Fruit fly (Drosophila melanogaster): ENCODE results near the gene EMC2A.

Gene EMC2A

DNA sequence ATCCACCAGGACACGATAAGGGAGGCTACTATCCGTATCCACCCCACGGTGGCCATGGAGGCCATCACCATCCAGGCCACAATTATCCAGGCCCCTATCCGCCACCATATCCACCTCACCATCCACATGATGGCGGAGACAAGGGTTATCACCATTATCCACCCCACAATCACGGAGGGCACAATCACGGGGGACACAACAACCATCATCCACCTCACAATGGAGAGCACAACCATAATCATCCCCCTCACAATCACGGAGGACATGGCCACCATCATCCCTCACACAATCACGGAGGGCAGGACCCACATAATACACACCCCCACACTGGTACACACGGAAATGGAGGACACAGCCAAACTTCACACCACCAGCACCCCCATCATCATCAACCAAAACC lies 33.9 kb upstream of the EMC2A start:
- TF ChIP-seq Nf-YB (GFP tag; optimal IDR thresholded peaks at IDR 0.05): peak; percentile 83
- peak; percentile 46 for TF ChIP-seq grn (GFP tag; optimal IDR thresholded peaks at IDR 0.05)
- peak; percentile 97 for TF ChIP-seq seq (GFP tag; IDR thresholded peaks at IDR 0.05)
- TF ChIP-seq salm (tag; optimal IDR thresholded peaks at IDR 0.05): no peak
- peak; percentile 22 for TF ChIP-seq Ets65A (GFP tag)
- TF ChIP-seq unc-4 (GFP tag; IDR thresholded peaks at IDR 0.05; ENCODE audit: partially characterized antibody): no peak
- 0 out of 3 replicates have a peak, but pooled peaks have one; percentile 23 for TF ChIP-seq zen2 (GFP tag; IDR thresholded peaks at IDR 0.05; ENCODE audit: partially characterized antibody)
- TF ChIP-seq CG2202 (tag; optimal IDR thresholded peaks at IDR 0.05): no peak
- TF ChIP-seq Nf-YC (tag; optimal IDR thresholded peaks at IDR 0.05): peak; percentile 86
- peak; percentile 24; the same call in 1 of the 3 replicates for TF ChIP-seq Mrtf (GFP tag; IDR thresholded peaks at IDR 0.05)
- no peak for TF ChIP-seq bsh (GFP tag; optimal IDR thresholded peaks at IDR 0.05)
- no peak for TF ChIP-seq CG18262 (tag; optimal IDR thresholded peaks at IDR 0.05)
- peak; percentile 14 for TF ChIP-seq ewg (GFP tag; optimal IDR thresholded peaks at IDR 0.05)

DNA sequence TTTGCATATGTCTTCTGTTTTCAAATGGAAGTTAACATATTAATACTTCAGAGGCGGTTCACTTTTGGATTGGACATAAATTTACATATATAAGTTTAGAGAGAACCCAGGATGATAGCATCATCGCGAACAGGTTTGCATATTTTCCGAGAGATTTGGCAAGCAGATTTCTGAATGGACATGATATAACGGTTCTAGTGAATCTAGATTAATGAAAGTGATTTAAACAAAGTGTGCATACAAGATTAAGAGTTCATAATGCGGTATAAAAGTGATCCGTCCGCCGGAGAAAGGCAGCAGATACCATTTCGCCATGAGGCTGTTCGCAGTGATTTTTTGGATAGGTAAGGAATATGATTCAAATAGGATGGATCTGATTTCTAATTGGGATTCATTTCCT lies 32.5 kb upstream of the EMC2A start, which contains the start of gene CG5225:
Gene CG5225 (plus strand): TSS at position 301 of the 400 bp plus-strand sequence.
- TF ChIP-seq sim (GFP tag; IDR thresholded peaks at IDR 0.05): no peak
- no peak for TF ChIP-seq CG13894 (tag; optimal IDR thresholded peaks at IDR 0.05)
- no peak for TF ChIP-seq slou (GFP tag; optimal IDR thresholded peaks at IDR 0.05)
- TF ChIP-seq Spps (tag; optimal IDR thresholded peaks at IDR 0.05): no peak

DNA sequence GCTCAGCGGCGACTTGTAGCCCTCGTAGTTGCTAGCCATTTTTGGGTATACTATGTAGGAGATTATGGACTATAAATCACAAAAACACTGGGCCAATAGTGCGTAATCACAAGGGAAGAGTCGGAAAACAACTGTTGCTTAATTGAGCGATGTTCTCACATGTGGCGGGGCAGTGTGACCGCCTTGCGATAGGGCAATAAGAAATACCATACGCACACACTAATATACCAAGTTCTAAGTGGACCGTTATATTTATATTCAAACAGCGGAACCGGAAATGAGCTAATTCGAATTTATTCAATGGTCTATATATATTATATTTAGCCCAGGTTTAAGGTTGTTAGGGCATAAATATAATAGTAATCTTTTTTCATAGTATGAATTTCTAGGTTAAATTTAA lies 25.1 kb upstream of the EMC2A start, which contains the start of gene Adsl:
Gene Adsl (minus strand): TSS at position 165 of the 400 bp plus-strand sequence.
- TF ChIP-seq CG11504 (tag; optimal IDR thresholded peaks at IDR 0.05) (no peak), CG6654 (GFP tag; optimal IDR thresholded peaks at IDR 0.05) (peak; percentile 7), zen (tag; optimal IDR thresholded peaks at IDR 0.05) (peak; percentile 67), CG9727 (GFP tag; optimal IDR thresholded peaks at IDR 0.05) (peak; percentile 82), CG18764 (GFP tag; optimal IDR thresholded peaks at IDR 0.05) (peak; percentile 32), CG3726 (GFP tag; IDR thresholded peaks at IDR 0.05) (no peak), salm (tag; optimal IDR thresholded peaks at IDR 0.05) (peak; percentile 55), Xbp1 (GFP tag; optimal IDR thresholded peaks at IDR 0.05) (peak; percentile 57), kay (GFP tag; optimal IDR thresholded peaks at IDR 0.05) (no peak), fd102C (GFP tag; optimal IDR thresholded peaks at IDR 0.05) (peak; percentile 60), D19B (GFP tag; optimal IDR thresholded peaks at IDR 0.05) (peak; percentile 21), CG18619 (GFP tag; optimal IDR thresholded peaks at IDR 0.05) (peak; percentile 74), CG6683 (GFP tag; optimal IDR thresholded peaks at IDR 0.05) (no peak), CG13296 (GFP tag; optimal IDR thresholded peaks at IDR 0.05) (no peak), CG7357 (GFP tag; IDR thresholded peaks at IDR 0.05) (no peak), CkIIα-i1 (GFP tag; IDR thresholded peaks at IDR 0.05) (no peak), CG11093 (GFP tag; IDR thresholded peaks at IDR 0.05) (no peak), CG43689 (GFP tag; IDR thresholded peaks at IDR 0.05) (no peak), Bdp1 (GFP tag; optimal IDR thresholded peaks at IDR 0.05) (no peak), gfzf (GFP tag; optimal IDR thresholded peaks at IDR 0.05) (peak; percentile 78), gsb-n (tag; optimal IDR thresholded peaks at IDR 0.05) (peak; percentile 83), CG10267 (tag; optimal IDR thresholded peaks at IDR 0.05) (peak; percentile 77), CG8944 (GFP tag; optimal IDR thresholded peaks at IDR 0.05) (no peak), CG7786 (GFP tag; optimal IDR thresholded peaks at IDR 0.05) (no peak), CG2202 (tag; optimal IDR thresholded peaks at IDR 0.05) (peak; percentile 74), br (optimal IDR thresholded peaks at IDR 0.05) (no peak), luna (GFP tag; optimal IDR thresholded peaks at IDR 0.05) (no peak), wdn (GFP tag; IDR thresholded peaks at IDR 0.05) (no peak), Fer3 (tag; optimal IDR thresholded peaks at IDR 0.05) (no peak), CG10462 (GFP tag; optimal IDR thresholded peaks at IDR 0.05) (peak; percentile 73), CG17912 (GFP tag; optimal IDR thresholded peaks at IDR 0.05) (peak; percentile 50), E2f1 (GFP tag; IDR thresholded peaks at IDR 0.05) (peak; percentile 21; the same call in 1 of the 2 replicates), CG5953 (GFP tag; IDR thresholded peaks at IDR 0.05) (0 out of 2 replicates have a peak, but pooled peaks have one; percentile 36), CG15601 (tag; optimal IDR thresholded peaks at IDR 0.05) (no peak)
